Worm (Caenorhabditis elegans) whole organism, young adult: ENCODE data around the gene btbd-10.

Source experiments
- B0019.2 ChIP-seq: fragments of 200-800 bp; sonication (Bioruptor generic); conservative IDR thresholded peaks from 2 replicates; pipeline ENCODE4 v1.3.6; 2022; ENCODE audit warnings: missing genetic modification reagents, missing genetic modification characterization, missing compliant biosample characterization
- B0035.1 ChIP-seq: sonication (generic microtip); optimal IDR thresholded peaks from 2 replicates; lab custom pipeline; 2016; ENCODE audit warnings: missing genetic modification characterization, mild to moderate bottlenecking, missing compliant biosample characterization, missing genotype, missing genetic modification reagents
- B0336.3 ChIP-seq: fragments of 200-800 bp; sonication (Bioruptor generic); IDR thresholded peaks from 2 replicates; pipeline ENCODE4 v1.3.6; 2022; ENCODE audit warnings: missing genetic modification characterization, missing compliant biosample characterization
- C17E4.6 ChIP-seq: fragments of 200-800 bp; sonication (Bioruptor generic); IDR thresholded peaks from 2 replicates; pipeline ENCODE4 v1.3.6; 2022; ENCODE audit warnings: missing genetic modification reagents, missing genetic modification characterization, missing compliant biosample characterization
- F10E7.11 ChIP-seq: sonication (generic microtip); optimal IDR thresholded peaks from 2 replicates; lab custom pipeline; 2017; ENCODE audit warnings: mild to moderate bottlenecking, missing genetic modification characterization, moderate library complexity, missing compliant biosample characterization
- F52B5.7 ChIP-seq: sonication (generic microtip); optimal IDR thresholded peaks from 2 replicates; lab custom pipeline; 2016; ENCODE audit warnings: mild to moderate bottlenecking, missing genetic modification characterization, missing compliant biosample characterization
- K11D2.4 ChIP-seq: fragments of 200-800 bp; sonication (Bioruptor generic); IDR thresholded peaks from 2 replicates; pipeline ENCODE4 v1.3.6; 2022; ENCODE audit warnings: missing genetic modification reagents, missing genetic modification characterization, missing compliant biosample characterization
- Y53F4B.3 ChIP-seq: fragments of 200-800 bp; sonication (Bioruptor generic); IDR thresholded peaks from 2 replicates; pipeline ENCODE4 v1.3.6; 2022; ENCODE audit warnings: missing genetic modification reagents, missing genetic modification characterization, missing compliant biosample characterization
- Y79H2A.3 ChIP-seq: fragments of 200-800 bp; sonication (Bioruptor generic); conservative IDR thresholded peaks from 2 replicates; pipeline ENCODE4 v1.3.6; 2022; ENCODE audit warnings: missing genetic modification reagents, missing genetic modification characterization, missing compliant biosample characterization
- Y95B8A.8 ChIP-seq: fragments of 200-800 bp; sonication (Bioruptor generic); IDR thresholded peaks from 2 replicates; pipeline ENCODE4 v1.3.6; 2022; ENCODE audit warnings: missing genetic modification reagents, missing genetic modification characterization, missing compliant biosample characterization
- akir-1 ChIP-seq: fragments of 200-800 bp; sonication (Bioruptor generic); optimal IDR thresholded peaks from 2 replicates; lab custom pipeline; 2018; ENCODE audit warnings: mild to moderate bottlenecking, missing genetic modification characterization, moderate library complexity, missing compliant biosample characterization
- ama-1 ChIP-seq, 3 experiments: fragments of 150-350 bp in 1 of 3; sonication (generic microtip) in 2 of 3; optimal IDR thresholded peaks; 2 replicates each; lab custom pipeline; 2014 to 2018; ENCODE audit warnings: missing biosample characterization in 2 of 3, missing genetic modification characterization in 2 of 3, missing genetic modification reagents in 2 of 3
- attf-5 ChIP-seq: fragments of 200-800 bp; sonication (Bioruptor generic); optimal IDR thresholded peaks from 2 replicates; lab custom pipeline; 2018; ENCODE audit warnings: mild to moderate bottlenecking, missing genetic modification characterization, missing compliant biosample characterization
- attf-6 ChIP-seq: fragments of 200-800 bp; sonication (Bioruptor generic); IDR thresholded peaks from 2 replicates; pipeline ENCODE4 v1.3.6; 2022; ENCODE audit warnings: missing genetic modification reagents, missing genetic modification characterization, missing compliant biosample characterization
- bed-2 ChIP-seq: fragments of 200-800 bp; sonication (Bioruptor generic); IDR thresholded peaks from 2 replicates; pipeline ENCODE4 v1.3.6; 2022; ENCODE audit warnings: missing genetic modification reagents, missing genetic modification characterization, missing compliant biosample characterization
- cebp-2 ChIP-seq: fragments of 200-800 bp; sonication (Bioruptor generic); IDR thresholded peaks from 2 replicates; pipeline ENCODE4 v1.3.6; 2022; ENCODE audit warnings: missing genetic modification characterization, missing compliant biosample characterization
- ceh-27 ChIP-seq: fragments of 200-800 bp; sonication (Bioruptor generic); optimal IDR thresholded peaks from 2 replicates; lab custom pipeline; 2018; ENCODE audit warnings: mild to moderate bottlenecking, missing genetic modification characterization, moderate library complexity, missing compliant biosample characterization
- ceh-79 ChIP-seq: sonication (generic microtip); optimal IDR thresholded peaks from 2 replicates; lab custom pipeline; 2017; ENCODE audit warnings: mild to moderate bottlenecking, missing genetic modification characterization, missing compliant biosample characterization
- dpff-1 ChIP-seq: sonication (generic microtip); optimal IDR thresholded peaks from 2 replicates; lab custom pipeline; 2017; ENCODE audit warnings: mild to moderate bottlenecking, missing genetic modification characterization, missing compliant biosample characterization
- efl-1 ChIP-seq: fragments of 150-350 bp; optimal IDR thresholded peaks from 2 replicates; lab custom pipeline; 2014; ENCODE audit warnings: missing biosample characterization, missing genetic modification reagents, missing genetic modification characterization
- ets-4 ChIP-seq: fragments of 200-800 bp; sonication (Bioruptor generic); optimal IDR thresholded peaks from 2 replicates; lab custom pipeline; 2018; ENCODE audit warnings: mild to moderate bottlenecking, missing genetic modification characterization, missing compliant biosample characterization
- fkh-3 ChIP-seq: sonication (generic microtip); optimal IDR thresholded peaks from 2 replicates; lab custom pipeline; 2016; ENCODE audit warnings: mild to moderate bottlenecking, missing genetic modification characterization, missing compliant biosample characterization
- him-1 ChIP-seq: sonication (generic microtip); optimal IDR thresholded peaks from 2 replicates; lab custom pipeline; 2016; ENCODE audit warnings: missing genotype, missing genetic modification reagents, missing genetic modification characterization, missing compliant biosample characterization
- hlh-12 ChIP-seq: sonication (generic microtip); optimal IDR thresholded peaks from 2 replicates; lab custom pipeline; 2016; ENCODE audit warnings: missing genetic modification characterization, missing compliant biosample characterization
- hlh-26 ChIP-seq: fragments of 200-800 bp; sonication (Bioruptor generic); conservative IDR thresholded peaks from 2 replicates; pipeline ENCODE4 v1.3.6; 2022; ENCODE audit warnings: missing genetic modification reagents, missing genetic modification characterization, missing compliant biosample characterization
- lag-1 ChIP-seq: fragments of 200-800 bp; sonication (Bioruptor generic); IDR thresholded peaks from 2 replicates; pipeline ENCODE4 v1.3.6; 2022; ENCODE audit warnings: missing genetic modification reagents, missing genetic modification characterization, missing compliant biosample characterization
- let-607 ChIP-seq, 2 experiments: fragments of 200-800 bp in 1 of 2; sonication (Bioruptor generic) in 1 of 2; sonication (generic microtip) in 1 of 2; optimal IDR thresholded peaks; 2 replicates each; lab custom pipeline; 2016 to 2018; ENCODE audit warnings: mild to moderate bottlenecking in 2 of 2, missing compliant biosample characterization in 2 of 2, missing genetic modification characterization in 2 of 2, moderate library complexity in 2 of 2, missing genotype in 1 of 2
- lin-26 ChIP-seq: fragments of 200-800 bp; sonication (Bioruptor generic); IDR thresholded peaks from 2 replicates; pipeline ENCODE4 v1.3.6; 2022; ENCODE audit warnings: missing genetic modification reagents, missing genetic modification characterization, missing compliant biosample characterization
- lin-40 ChIP-seq: sonication (generic microtip); optimal IDR thresholded peaks from 2 replicates; lab custom pipeline; 2016; ENCODE audit warnings: missing genetic modification characterization, mild to moderate bottlenecking, missing compliant biosample characterization, missing genotype, missing genetic modification reagents
- lin-54 ChIP-seq: fragments of 200-800 bp; sonication (Bioruptor generic); optimal IDR thresholded peaks from 2 replicates; lab custom pipeline; 2018; ENCODE audit warnings: mild to moderate bottlenecking, missing genetic modification characterization, missing compliant biosample characterization
- lir-1 ChIP-seq: fragments of 200-800 bp; sonication (Bioruptor generic); conservative IDR thresholded peaks from 2 replicates; pipeline ENCODE4 v1.3.6; 2022; ENCODE audit warnings: missing genetic modification reagents, missing genetic modification characterization, missing compliant biosample characterization
- madf-6 ChIP-seq: fragments of 200-800 bp; sonication (Bioruptor generic); IDR thresholded peaks from 2 replicates; pipeline ENCODE4 v1.3.6; 2022; ENCODE audit warnings: missing genetic modification reagents, missing genetic modification characterization, missing compliant biosample characterization
- madf-8 ChIP-seq: fragments of 200-800 bp; sonication (Bioruptor generic); conservative IDR thresholded peaks from 2 replicates; pipeline ENCODE4 v1.3.6; 2022; ENCODE audit warnings: missing genetic modification reagents, missing genetic modification characterization, missing compliant biosample characterization
- mcd-1 ChIP-seq: fragments of 200-800 bp; sonication (Bioruptor generic); IDR thresholded peaks from 2 replicates; pipeline ENCODE4 v1.3.6; 2022; ENCODE audit warnings: missing genetic modification reagents, missing genetic modification characterization, missing compliant biosample characterization
- mes-4 ChIP-seq: sonication (generic microtip); optimal IDR thresholded peaks from 2 replicates; lab custom pipeline; 2016; ENCODE audit warnings: missing genotype, missing genetic modification characterization, missing compliant biosample characterization
- nfya-1 ChIP-seq: sonication (generic microtip); optimal IDR thresholded peaks from 2 replicates; lab custom pipeline; 2017; ENCODE audit warnings: antibody characterized with exemption, missing compliant biosample characterization, missing genetic modification characterization, borderline replicate concordance; ENCODE audit not compliant: insufficient read depth
- nfyb-1 ChIP-seq: fragments of 200-800 bp; sonication (Bioruptor generic); IDR thresholded peaks from 2 replicates; pipeline ENCODE4 v1.3.6; 2022; ENCODE audit warnings: missing genetic modification reagents, missing genetic modification characterization, missing compliant biosample characterization
- nhr-179 ChIP-seq: sonication (generic microtip); optimal IDR thresholded peaks from 2 replicates; lab custom pipeline; 2016; ENCODE audit warnings: mild to moderate bottlenecking, missing genetic modification characterization, missing compliant biosample characterization
- pha-4 ChIP-seq: fragments of 150-350 bp; sonication (generic microtip); optimal IDR thresholded peaks from 2 replicates; lab custom pipeline; 2014; ENCODE audit warnings: missing biosample characterization, missing genetic modification reagents, missing genetic modification characterization
- rpc-1 ChIP-seq, 2 experiments: fragments of 150-350 bp in 1 of 2; sonication (generic microtip) in 1 of 2; optimal IDR thresholded peaks; 2 replicates each; lab custom pipeline; 2014 to 2018; ENCODE audit warnings: missing biosample characterization in 1 of 2, missing genetic modification characterization in 1 of 2, missing genetic modification reagents in 1 of 2, missing genotype in 1 of 2
- snpc-3.4 ChIP-seq: sonication (generic microtip); optimal IDR thresholded peaks from 2 replicates; lab custom pipeline; 2017; ENCODE audit warnings: missing genetic modification characterization, mild to moderate bottlenecking, missing compliant biosample characterization, antibody characterized with exemption, moderate library complexity, missing genotype, missing genetic modification reagents
- sptf-2 ChIP-seq: fragments of 200-800 bp; sonication (Bioruptor generic); optimal IDR thresholded peaks from 2 replicates; lab custom pipeline; 2018; ENCODE audit warnings: mild to moderate bottlenecking, missing genetic modification characterization, missing compliant biosample characterization
- tbx-9 ChIP-seq: sonication (generic microtip); optimal IDR thresholded peaks from 2 replicates; lab custom pipeline; 2016; ENCODE audit warnings: borderline replicate concordance, missing genetic modification characterization, inconsistent platforms, missing compliant biosample characterization
- unc-62 ChIP-seq: fragments of 150-350 bp; optimal IDR thresholded peaks from 2 replicates; lab custom pipeline; 2014; ENCODE audit warnings: missing biosample characterization, missing genetic modification reagents, missing genetic modification characterization
- zfh-2 ChIP-seq: fragments of 200-800 bp; sonication (Bioruptor generic); conservative IDR thresholded peaks from 2 replicates; pipeline ENCODE4 v1.3.6; 2022; ENCODE audit warnings: missing genetic modification reagents, missing genetic modification characterization, missing compliant biosample characterization
- ztf-18 ChIP-seq: sonication (generic microtip); optimal IDR thresholded peaks from 2 replicates; lab custom pipeline; 2016; ENCODE audit warnings: missing genotype, mild to moderate bottlenecking, missing genetic modification characterization, missing compliant biosample characterization
- ztf-26 ChIP-seq: sonication (generic microtip); optimal IDR thresholded peaks from 2 replicates; lab custom pipeline; 2017; ENCODE audit warnings: missing genetic modification characterization, missing compliant biosample characterization

The btbd-10 gene

DNA sequence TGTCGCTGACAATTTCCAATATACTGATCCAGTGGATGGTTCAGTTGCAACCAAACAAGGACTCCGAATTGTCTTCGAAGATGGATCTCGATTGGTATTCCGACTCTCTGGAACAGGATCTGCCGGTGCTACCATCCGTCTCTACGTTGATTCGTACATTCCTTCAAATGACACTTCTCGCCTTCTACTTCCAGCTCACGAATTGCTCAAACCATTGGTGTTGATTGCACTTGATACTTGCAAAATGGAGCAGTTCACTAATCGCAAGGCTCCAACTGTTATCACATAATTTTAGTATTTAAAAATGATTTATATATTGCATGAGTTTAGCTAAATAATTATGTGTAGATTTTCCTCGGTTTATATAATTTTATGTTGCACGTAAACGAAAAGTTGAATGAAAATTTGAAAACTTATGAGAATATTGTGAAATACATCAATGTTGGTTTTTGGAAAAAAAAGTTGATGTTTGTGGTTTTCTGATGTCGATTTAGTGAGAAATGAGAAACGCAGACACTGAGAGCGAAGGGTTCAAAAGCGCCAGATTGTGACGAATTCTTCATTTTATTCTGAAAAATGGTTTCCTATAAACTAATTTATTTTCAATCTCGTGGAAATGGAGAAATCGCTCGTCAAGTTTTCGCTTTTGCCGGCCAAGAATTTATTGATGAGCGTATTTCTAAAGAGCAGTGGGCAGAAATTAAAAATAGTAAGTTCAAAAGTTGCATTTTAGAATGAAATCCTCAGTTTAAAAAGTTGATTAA lies 13.6 kb upstream of the btbd-10 start, which contains the start of gene gst-9 (continued):
- no peak for TF ChIP-seq B0035.1 (tag; lab: Kevin White, UChicago)
- TF ChIP-seq lin-54 (GFP tag; lab: Kevin White, UChicago): peak; percentile 53
- TF ChIP-seq B0019.2 (GFP tag; lab: Robert Waterston, UW): no peak
- TF ChIP-seq lag-1 (GFP tag; lab: Robert Waterston, UW): no peak
- no peak for TF ChIP-seq nfya-1
- peak; percentile 69 for TF ChIP-seq B0336.3
- peak; percentile 55; the same call in 1 of the 2 replicates for TF ChIP-seq madf-6 (GFP tag; lab: Robert Waterston, UW)
- TF ChIP-seq efl-1 (GFP tag; lab: Kevin White, UChicago): no peak
- peak; percentile 30; the same call in 1 of the 2 replicates for TF ChIP-seq mcd-1 (GFP tag; lab: Robert Waterston, UW)
- no peak for TF ChIP-seq Y79H2A.3 (GFP tag; lab: Robert Waterston, UW)
- no peak for TF ChIP-seq nhr-179 (tag; lab: Kevin White, UChicago)
- TF ChIP-seq cebp-2 (GFP tag; lab: Robert Waterston, UW): 0 out of 2 replicates have a peak, but pooled peaks have one; percentile 5
- no peak for TF ChIP-seq akir-1 (GFP tag; lab: Kevin White, UChicago)
- TF ChIP-seq madf-8 (GFP tag; lab: Robert Waterston, UW): no peak
- no peak for TF ChIP-seq him-1
- no peak for TF ChIP-seq Y95B8A.8 (GFP tag; lab: Robert Waterston, UW)
- TF ChIP-seq rpc-1 (optimal IDR thresholded peaks at IDR 0.05; lab: Kevin White, UChicago): no peak
- no peak for TF ChIP-seq rpc-1 (tag; optimal IDR thresholded peaks at IDR 0.05; lab: Kevin White, UChicago)
- peak; percentile 54 for TF ChIP-seq ama-1 (optimal IDR thresholded peaks at IDR 0.05; lab: Kevin White, UChicago)
- TF ChIP-seq ama-1 (GFP tag; optimal IDR thresholded peaks at IDR 0.05; lab: Kevin White, UChicago): no peak
- no peak for TF ChIP-seq snpc-3.4
- TF ChIP-seq sptf-2: no peak
- TF ChIP-seq ztf-26 (tag; lab: Kevin White, UChicago): peak; percentile 46
- TF ChIP-seq ceh-27 (GFP tag; lab: Kevin White, UChicago): no peak
- peak; percentile 51 for TF ChIP-seq F52B5.7
- TF ChIP-seq lin-40: peak; percentile 44
- no peak for TF ChIP-seq hlh-12 (tag; lab: Kevin White, UChicago)
- TF ChIP-seq tbx-9 (tag; lab: Kevin White, UChicago): no peak
- no peak for TF ChIP-seq C17E4.6 (GFP tag; lab: Robert Waterston, UW)
- TF ChIP-seq pha-4: no peak
- no peak for TF ChIP-seq dpff-1
- TF ChIP-seq K11D2.4 (GFP tag; lab: Robert Waterston, UW): peak; percentile 68; the same call in 1 of the 2 replicates
- no peak for TF ChIP-seq ets-4 (GFP tag; lab: Kevin White, UChicago)
- TF ChIP-seq hlh-26 (GFP tag; lab: Robert Waterston, UW): no peak
- no peak for TF ChIP-seq bed-2 (GFP tag; lab: Robert Waterston, UW)
- no peak for TF ChIP-seq attf-6
- TF ChIP-seq Y53F4B.3 (GFP tag; lab: Robert Waterston, UW): no peak
- TF ChIP-seq fkh-3 (tag; lab: Kevin White, UChicago): no peak
- no peak for TF ChIP-seq lir-1 (GFP tag; lab: Robert Waterston, UW)
- TF ChIP-seq nfyb-1: no peak
- TF ChIP-seq lin-26 (GFP tag; lab: Robert Waterston, UW): 0 out of 2 replicates have a peak, but pooled peaks have one; percentile 50
- TF ChIP-seq F10E7.11 (tag; lab: Kevin White, UChicago): no peak
- TF ChIP-seq unc-62 (GFP tag; lab: Kevin White, UChicago): no peak
- TF ChIP-seq attf-5: peak; percentile 60
- peak; percentile 55 for TF ChIP-seq ceh-79
- TF ChIP-seq let-607 (tag; optimal IDR thresholded peaks at IDR 0.05; lab: Kevin White, UChicago): no peak
- no peak for TF ChIP-seq zfh-2
- no peak for TF ChIP-seq ztf-18
- TF ChIP-seq mes-4: no peak
